Worm (Caenorhabditis elegans) whole organism, late embryonic: Measurements from ENCODE around the gene C16B8.4.

Experiments
- C08G9.2 ChIP-seq: sonication (generic microtip); optimal IDR thresholded peaks from 2 replicates; lab custom pipeline; 2016; ENCODE audit warnings: mild to moderate bottlenecking, missing genetic modification characterization, moderate library complexity, missing compliant biosample characterization
- C38D4.7 ChIP-seq: fragments of 200-800 bp; sonication (Bioruptor generic); optimal IDR thresholded peaks from 2 replicates; lab custom pipeline; 2018; ENCODE audit warnings: mild to moderate bottlenecking, missing genetic modification characterization, moderate library complexity, missing compliant biosample characterization
- ama-1 ChIP-seq: fragments of 150-350 bp; optimal IDR thresholded peaks from 2 replicates; lab custom pipeline; 2014
- ceh-19 ChIP-seq: fragments of 200-800 bp; sonication (Bioruptor generic); optimal IDR thresholded peaks from 2 replicates; lab custom pipeline; 2018; ENCODE audit warnings: mild to moderate bottlenecking, missing genetic modification characterization, missing compliant biosample characterization
- ceh-2 ChIP-seq: sonication (generic microtip); optimal IDR thresholded peaks from 2 replicates; lab custom pipeline; 2016; ENCODE audit warnings: missing genotype, missing genetic modification characterization, missing compliant biosample characterization
- ceh-22 ChIP-seq: sonication (generic microtip); optimal IDR thresholded peaks from 2 replicates; lab custom pipeline; 2017; ENCODE audit warnings: missing biosample characterization, missing genetic modification characterization
- ceh-24 ChIP-seq: sonication (generic microtip); optimal IDR thresholded peaks from 2 replicates; lab custom pipeline; 2016; ENCODE audit warnings: mild to moderate bottlenecking, missing genetic modification characterization, missing compliant biosample characterization
- ceh-30 ChIP-seq: fragments of 150-350 bp; optimal IDR thresholded peaks from 2 replicates; lab custom pipeline; 2014; ENCODE audit warnings: missing biosample characterization, missing genetic modification characterization
- ceh-31 ChIP-seq: sonication (generic microtip); optimal IDR thresholded peaks from 2 replicates; lab custom pipeline; 2016; ENCODE audit warnings: missing genetic modification characterization, missing compliant biosample characterization
- ceh-48 ChIP-seq: sonication (generic microtip); optimal IDR thresholded peaks from 2 replicates; lab custom pipeline; 2016; ENCODE audit warnings: missing genetic modification characterization, inconsistent platforms, missing compliant biosample characterization
- che-1 ChIP-seq: sonication (generic microtip); optimal IDR thresholded peaks from 2 replicates; lab custom pipeline; 2016; ENCODE audit warnings: mild to moderate bottlenecking, missing genetic modification characterization, missing compliant biosample characterization
- dmd-4 ChIP-seq: sonication (generic microtip); optimal IDR thresholded peaks from 2 replicates; lab custom pipeline; 2016; ENCODE audit warnings: borderline replicate concordance, missing genetic modification characterization, missing compliant biosample characterization
- dve-1 ChIP-seq: sonication (generic microtip); optimal IDR thresholded peaks from 2 replicates; lab custom pipeline; 2017; ENCODE audit warnings: antibody characterized with exemption, mild to moderate bottlenecking, missing genetic modification characterization, missing compliant biosample characterization
- elt-2 ChIP-seq: sonication (generic microtip); optimal IDR thresholded peaks from 2 replicates; lab custom pipeline; 2016; ENCODE audit warnings: missing genetic modification reagents, missing genetic modification characterization, missing compliant biosample characterization
- eyg-1 ChIP-seq: sonication (generic microtip); optimal IDR thresholded peaks from 2 replicates; lab custom pipeline; 2016; ENCODE audit warnings: missing genotype, missing genetic modification characterization, missing compliant biosample characterization
- gmeb-2 ChIP-seq: sonication (generic microtip); optimal IDR thresholded peaks from 2 replicates; lab custom pipeline; 2016; ENCODE audit warnings: missing genetic modification characterization, inconsistent platforms, missing compliant biosample characterization
- hlh-13 ChIP-seq: fragments of 200-800 bp; sonication (Bioruptor generic); optimal IDR thresholded peaks from 2 replicates; lab custom pipeline; 2018; ENCODE audit warnings: mild to moderate bottlenecking, missing genetic modification characterization, missing compliant biosample characterization
- hlh-15 ChIP-seq: sonication (generic microtip); optimal IDR thresholded peaks from 2 replicates; lab custom pipeline; 2016; ENCODE audit warnings: missing genetic modification characterization, missing compliant biosample characterization
- hlh-30 ChIP-seq: sonication (generic microtip); optimal IDR thresholded peaks from 2 replicates; lab custom pipeline; 2017; ENCODE audit warnings: antibody characterized with exemption, missing genetic modification characterization, missing compliant biosample characterization; ENCODE audit not compliant: insufficient read depth
- mec-3 ChIP-seq: sonication (generic microtip); optimal IDR thresholded peaks from 2 replicates; lab custom pipeline; 2016; ENCODE audit warnings: borderline replicate concordance, missing genetic modification characterization, missing compliant biosample characterization
- nhr-11 ChIP-seq: fragments of 150-350 bp; optimal IDR thresholded peaks from 2 replicates; lab custom pipeline; 2014; ENCODE audit warnings: missing biosample characterization, missing genetic modification characterization
- npax-4 ChIP-seq: sonication (generic microtip); optimal IDR thresholded peaks from 2 replicates; lab custom pipeline; 2016; ENCODE audit warnings: missing genetic modification characterization, missing compliant biosample characterization
- pat-9 ChIP-seq: fragments of 200-800 bp; sonication (Bioruptor generic); optimal IDR thresholded peaks from 2 replicates; lab custom pipeline; 2018; ENCODE audit warnings: mild to moderate bottlenecking, missing genetic modification characterization, moderate library complexity, missing compliant biosample characterization
- pax-1 ChIP-seq: fragments of 150-350 bp; optimal IDR thresholded peaks from 2 replicates; lab custom pipeline; 2014; ENCODE audit warnings: missing biosample characterization, missing genetic modification characterization
- pha-4 ChIP-seq: fragments of 150-350 bp; optimal IDR thresholded peaks from 2 replicates; lab custom pipeline; 2018; ENCODE audit warnings: missing biosample characterization, missing genetic modification reagents, missing genetic modification characterization
- pros-1 ChIP-seq: fragments of 150-350 bp; optimal IDR thresholded peaks from 2 replicates; lab custom pipeline; 2014; ENCODE audit warnings: missing biosample characterization, missing genetic modification reagents, missing genetic modification characterization
- ref-2 ChIP-seq: sonication (generic microtip); optimal IDR thresholded peaks from 2 replicates; lab custom pipeline; 2016; ENCODE audit warnings: missing genetic modification characterization, missing compliant biosample characterization
- sdc-2 ChIP-seq: sonication (generic microtip); optimal IDR thresholded peaks from 2 replicates; lab custom pipeline; 2016; ENCODE audit warnings: missing genotype, missing genetic modification characterization, missing compliant biosample characterization
- sox-2 ChIP-seq: fragments of 200-800 bp; sonication (Bioruptor generic); IDR thresholded peaks from 2 replicates; pipeline ENCODE4 v1.3.6; 2022; ENCODE audit warnings: missing genetic modification reagents, missing genetic modification characterization, missing compliant biosample characterization
- tbx-2 ChIP-seq: sonication (generic microtip); optimal IDR thresholded peaks from 2 replicates; lab custom pipeline; 2016; ENCODE audit warnings: missing genetic modification characterization, missing compliant biosample characterization
- ttx-3 ChIP-seq: sonication (generic microtip); optimal IDR thresholded peaks from 2 replicates; lab custom pipeline; 2016; ENCODE audit warnings: missing genetic modification reagents, missing genetic modification characterization, missing compliant biosample characterization
- unc-42 ChIP-seq: sonication (generic microtip); optimal IDR thresholded peaks from 2 replicates; lab custom pipeline; 2016; ENCODE audit warnings: missing genotype, missing genetic modification characterization, missing compliant biosample characterization
- unc-86 ChIP-seq: sonication (generic microtip); optimal IDR thresholded peaks from 2 replicates; lab custom pipeline; 2016; ENCODE audit warnings: missing genetic modification characterization, missing compliant biosample characterization

The C16B8.4 gene

ce11 chrX:3994418-3994817, 21.0 kb upstream of the C16B8.4 start (continued):
- TF ChIP-seq hlh-13 (GFP tag; lab: Kevin White, UChicago): no peak
- TF ChIP-seq ttx-3 (tag; lab: Kevin White, UChicago): peak; percentile 33
- TF ChIP-seq C38D4.7 (GFP tag; lab: Kevin White, UChicago): peak; percentile 51
- no peak for TF ChIP-seq pat-9 (tag; lab: Kevin White, UChicago)
- no peak for TF ChIP-seq unc-42
- TF ChIP-seq, all 69 proteins: peak for 30

- TF ChIP-seq unc-86 (tag; lab: Kevin White, UChicago) (no peak), ceh-19 (no peak), tbx-2 (tag; lab: Kevin White, UChicago) (no peak), ceh-30 (tag; lab: Kevin White, UChicago) (no peak), gmeb-2 (tag; lab: Kevin White, UChicago) (no peak), ceh-48 (no peak), pha-4 (tag; lab: Kevin White, UChicago) (no peak), che-1 (no peak), mec-3 (tag; lab: Kevin White, UChicago) (no peak), pros-1 (tag; lab: Kevin White, UChicago) (no peak), dmd-4 (tag; lab: Kevin White, UChicago) (no peak), C08G9.2 (tag; lab: Kevin White, UChicago) (no peak), npax-4 (tag; lab: Kevin White, UChicago) (no peak), ama-1 (lab: Kevin White, UChicago) (no peak), ref-2 (tag; lab: Kevin White, UChicago) (no peak), elt-2 (tag; lab: Kevin White, UChicago) (no peak), dve-1 (tag; lab: Kevin White, UChicago) (no peak), ceh-22 (tag; lab: Kevin White, UChicago) (no peak)
Measured at ce11 chrX:3991652-3992051, 18.2 kb upstream of the C16B8.4 start.

- peak; percentile 75 for TF ChIP-seq unc-42
- TF ChIP-seq pax-1 (tag; lab: Kevin White, UChicago): no peak
- TF ChIP-seq tbx-2 (tag; lab: Kevin White, UChicago): peak; percentile 8
- TF ChIP-seq ceh-31: peak; percentile 25
- TF ChIP-seq sdc-2 (tag; lab: Kevin White, UChicago): peak; percentile 9
Measured at ce11 chrX:3990941-3991340, 17.5 kb upstream of the C16B8.4 start.

ce11 chrX:3990495-3990894, 17.1 kb upstream of the C16B8.4 start:
- TF ChIP-seq ceh-2: no peak
- TF ChIP-seq hlh-30 (tag; lab: Kevin White, UChicago): peak; percentile 53
- TF ChIP-seq pax-1 (tag; lab: Kevin White, UChicago): no peak

DNA sequence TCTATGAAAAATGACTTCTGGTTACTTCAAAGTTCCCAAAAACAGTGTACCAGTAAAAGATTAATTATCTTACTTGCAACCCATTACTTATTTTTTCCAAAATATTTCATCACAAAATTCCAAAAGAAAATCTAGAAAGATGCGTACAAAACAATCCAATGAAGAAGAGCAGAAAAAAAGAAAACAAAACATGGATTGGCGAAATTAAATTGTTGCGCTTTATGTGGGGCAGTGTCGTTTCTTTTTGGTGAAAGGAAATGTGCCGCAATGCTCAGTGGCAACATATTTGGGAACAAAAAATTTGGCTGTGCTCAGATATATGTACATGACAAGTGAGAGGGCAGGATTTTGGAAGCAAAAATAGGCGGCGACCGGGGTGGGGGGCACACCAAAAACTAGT, 15.1 kb upstream of the C16B8.4 start:
- TF ChIP-seq ceh-31 (peak; percentile 24), unc-42 (peak; percentile 58), pros-1 (tag; lab: Kevin White, UChicago) (no peak)

ce11 chrX:3982370-3982769, 8.9 kb upstream of the C16B8.4 start:
- TF ChIP-seq gmeb-2 (tag; lab: Kevin White, UChicago) (no peak), hlh-15 (tag; lab: Kevin White, UChicago) (no peak), C38D4.7 (GFP tag; lab: Kevin White, UChicago) (no peak), pat-9 (tag; lab: Kevin White, UChicago) (no peak), ref-2 (tag; lab: Kevin White, UChicago) (no peak), ceh-2 (no peak), sox-2 (GFP tag; lab: Robert Waterston, UW) (no peak), eyg-1 (tag; lab: Kevin White, UChicago) (no peak), ceh-48 (no peak), ceh-24 (tag; lab: Kevin White, UChicago) (no peak), nhr-11 (tag; lab: Kevin White, UChicago) (no peak)
